Worm (Caenorhabditis elegans) whole organism, late embryonic: Measurements from ENCODE around the gene wrt-7.

Experiments
- C08G9.2 ChIP-seq: sonication (generic microtip); optimal IDR thresholded peaks from 2 replicates; lab custom pipeline; 2016; ENCODE audit warnings: mild to moderate bottlenecking, missing genetic modification characterization, moderate library complexity, missing compliant biosample characterization
- C38D4.7 ChIP-seq: fragments of 200-800 bp; sonication (Bioruptor generic); optimal IDR thresholded peaks from 2 replicates; lab custom pipeline; 2018; ENCODE audit warnings: mild to moderate bottlenecking, missing genetic modification characterization, moderate library complexity, missing compliant biosample characterization
- ceh-30 ChIP-seq: fragments of 150-350 bp; optimal IDR thresholded peaks from 2 replicates; lab custom pipeline; 2014; ENCODE audit warnings: missing biosample characterization, missing genetic modification characterization
- eyg-1 ChIP-seq: sonication (generic microtip); optimal IDR thresholded peaks from 2 replicates; lab custom pipeline; 2016; ENCODE audit warnings: missing genotype, missing genetic modification characterization, missing compliant biosample characterization
- nhr-232 ChIP-seq: sonication (generic microtip); optimal IDR thresholded peaks from 2 replicates; lab custom pipeline; 2016; ENCODE audit warnings: missing genetic modification characterization, missing compliant biosample characterization
- pqm-1 ChIP-seq: sonication (generic microtip); optimal IDR thresholded peaks from 2 replicates; lab custom pipeline; 2016; ENCODE audit warnings: missing genetic modification characterization, missing compliant biosample characterization
- sdc-2 ChIP-seq: sonication (generic microtip); optimal IDR thresholded peaks from 2 replicates; lab custom pipeline; 2016; ENCODE audit warnings: missing genotype, missing genetic modification characterization, missing compliant biosample characterization

DNA sequence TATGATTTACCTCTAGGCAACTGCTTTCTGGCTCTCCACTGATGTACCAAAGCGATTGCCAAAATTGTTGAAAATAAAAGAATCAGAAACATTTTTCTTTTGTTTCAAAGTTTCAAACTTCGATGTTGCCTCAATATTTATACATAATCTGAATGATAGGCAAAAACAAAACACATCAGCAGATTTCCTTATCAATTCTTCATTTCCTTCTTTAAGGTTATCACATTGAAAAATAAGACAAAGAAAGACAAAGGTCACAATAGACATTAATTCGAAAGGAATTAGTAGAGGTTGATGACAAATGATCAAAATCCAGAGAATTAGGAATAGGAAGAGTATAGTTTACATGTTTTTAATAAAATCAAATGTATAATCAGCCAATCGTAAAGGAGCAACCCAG, 46.3 kb downstream of the wrt-7 start, which contains the start of gene cyp-34A2:
- no peak for TF ChIP-seq C08G9.2 (tag; lab: Kevin White, UChicago)
- no peak for TF ChIP-seq C38D4.7 (GFP tag; lab: Kevin White, UChicago)
- no peak for TF ChIP-seq eyg-1 (tag; lab: Kevin White, UChicago)
- TF ChIP-seq sdc-2 (tag; lab: Kevin White, UChicago): no peak
- no peak for TF ChIP-seq pqm-1 (tag; lab: Kevin White, UChicago)
- no peak for TF ChIP-seq ceh-30 (tag; lab: Kevin White, UChicago)
- no peak for TF ChIP-seq nhr-232 (tag; lab: Kevin White, UChicago)
